Fruit fly (Drosophila melanogaster) S2 (cell line): ENCODE data around the gene sun.

ENCODE experiments used
- CG8478 ChIP-seq: fragments of >200 bp; optimal IDR thresholded peaks from 2 replicates; lab custom pipeline; 2018
- CTCF ChIP-seq, 2 experiments: fragments of >200 bp; optimal IDR thresholded peaks; 2 replicates each; lab custom pipeline; 2018

- TF ChIP-seq CG8478 (lab: Kevin White, UChicago) (no peak), CTCF (optimal IDR thresholded peaks at IDR 0.05; lab: Kevin White, UChicago) (no peak)
Observed at dm6 chrX:15874437-15874836, 25.4 kb upstream of the sun start.
